Worm (Caenorhabditis elegans) whole organism, young adult: ENCODE data around the gene icln-1.
"Not testable (repeated sequence)": the region's sequence is repeated elsewhere in the genome, so short reads cannot be mapped to it uniquely, and the experiment has no call there.

Experiments
- B0336.3 ChIP-seq: fragments of 200-800 bp; sonication (Bioruptor generic); IDR thresholded peaks from 2 replicates; pipeline ENCODE4 v1.3.6; 2022; ENCODE audit warnings: missing genetic modification characterization, missing compliant biosample characterization
- C06A6.2 ChIP-seq: fragments of 200-800 bp; sonication (Bioruptor generic); conservative IDR thresholded peaks from 2 replicates; pipeline ENCODE4 v1.3.6; 2022; ENCODE audit warnings: missing genetic modification characterization, missing compliant biosample characterization
- D2030.7 ChIP-seq: fragments of 200-800 bp; sonication (Bioruptor generic); IDR thresholded peaks from 2 replicates; pipeline ENCODE4 v1.3.6; 2022; ENCODE audit warnings: missing genetic modification reagents, missing genetic modification characterization, missing compliant biosample characterization
- F33H1.4 ChIP-seq: fragments of 200-800 bp; sonication (Bioruptor generic); IDR thresholded peaks from 2 replicates; pipeline ENCODE4 v1.3.6; 2022; ENCODE audit warnings: missing genetic modification reagents, missing genetic modification characterization, missing compliant biosample characterization
- F49E8.2 ChIP-seq: sonication (generic microtip); optimal IDR thresholded peaks from 3 replicates; lab custom pipeline; 2017; ENCODE audit warnings: missing genetic modification characterization, mild to moderate bottlenecking, missing compliant biosample characterization, antibody characterized with exemption, moderate library complexity; ENCODE audit not compliant: insufficient read depth
- Y79H2A.3 ChIP-seq: fragments of 200-800 bp; sonication (Bioruptor generic); conservative IDR thresholded peaks from 2 replicates; pipeline ENCODE4 v1.3.6; 2022; ENCODE audit warnings: missing genetic modification reagents, missing genetic modification characterization, missing compliant biosample characterization
- Y95B8A.8 ChIP-seq: fragments of 200-800 bp; sonication (Bioruptor generic); IDR thresholded peaks from 2 replicates; pipeline ENCODE4 v1.3.6; 2022; ENCODE audit warnings: missing genetic modification reagents, missing genetic modification characterization, missing compliant biosample characterization
- ZK185.1 ChIP-seq: sonication (generic microtip); optimal IDR thresholded peaks from 2 replicates; lab custom pipeline; 2016; ENCODE audit warnings: mild to moderate bottlenecking, missing genetic modification characterization, missing compliant biosample characterization; ENCODE audit not compliant: poor library complexity, severe bottlenecking
- attf-6 ChIP-seq: fragments of 200-800 bp; sonication (Bioruptor generic); IDR thresholded peaks from 2 replicates; pipeline ENCODE4 v1.3.6; 2022; ENCODE audit warnings: missing genetic modification reagents, missing genetic modification characterization, missing compliant biosample characterization
- cebp-1 ChIP-seq, 2 experiments: fragments of 200-800 bp in 1 of 2; sonication (Bioruptor generic) in 1 of 2; sonication (generic microtip) in 1 of 2; IDR thresholded peaks in 1 of 2; optimal IDR thresholded peaks in 1 of 2; 2 replicates each; pipeline versions ENCODE4 v1.3.6 to Lab custom; 2017 to 2022; ENCODE audit warnings: missing compliant biosample characterization in 2 of 2, missing genetic modification characterization in 2 of 2, mild to moderate bottlenecking in 1 of 2, missing genetic modification reagents in 1 of 2, moderate library complexity in 1 of 2
- ceh-91 ChIP-seq: fragments of 200-800 bp; sonication (Bioruptor generic); IDR thresholded peaks from 2 replicates; pipeline ENCODE4 v1.3.6; 2022; ENCODE audit warnings: missing genetic modification reagents, missing genetic modification characterization, missing compliant biosample characterization
- dox-1 ChIP-seq: fragments of 200-800 bp; sonication (Bioruptor generic); IDR thresholded peaks from 2 replicates; pipeline ENCODE4 v1.3.6; 2022; ENCODE audit warnings: missing genetic modification reagents, missing genetic modification characterization, missing compliant biosample characterization
- efl-1 ChIP-seq: fragments of 150-350 bp; optimal IDR thresholded peaks from 2 replicates; lab custom pipeline; 2014; ENCODE audit warnings: missing biosample characterization, missing genetic modification reagents, missing genetic modification characterization
- egrh-3 ChIP-seq: fragments of 200-800 bp; sonication (Bioruptor generic); IDR thresholded peaks from 2 replicates; pipeline ENCODE4 v1.3.6; 2022; ENCODE audit warnings: missing genetic modification reagents, missing genetic modification characterization, missing compliant biosample characterization
- hmg-1.2 ChIP-seq: fragments of 200-800 bp; sonication (Bioruptor generic); IDR thresholded peaks from 2 replicates; pipeline ENCODE4 v1.3.6; 2022; ENCODE audit warnings: missing genetic modification reagents, missing genetic modification characterization, missing compliant biosample characterization
- hmg-20 ChIP-seq: fragments of 200-800 bp; sonication (Bioruptor generic); IDR thresholded peaks from 2 replicates; pipeline ENCODE4 v1.3.6; 2022; ENCODE audit warnings: missing genetic modification reagents, missing genetic modification characterization, missing compliant biosample characterization
- hsf-1 ChIP-seq: fragments of 200-800 bp; sonication (Bioruptor generic); IDR thresholded peaks from 2 replicates; pipeline ENCODE4 v1.3.6; 2022; ENCODE audit warnings: missing genetic modification reagents, missing genetic modification characterization, missing compliant biosample characterization
- lin-54 ChIP-seq: fragments of 200-800 bp; sonication (Bioruptor generic); optimal IDR thresholded peaks from 2 replicates; lab custom pipeline; 2018; ENCODE audit warnings: mild to moderate bottlenecking, missing genetic modification characterization, missing compliant biosample characterization
- lir-1 ChIP-seq: fragments of 200-800 bp; sonication (Bioruptor generic); conservative IDR thresholded peaks from 2 replicates; pipeline ENCODE4 v1.3.6; 2022; ENCODE audit warnings: missing genetic modification reagents, missing genetic modification characterization, missing compliant biosample characterization
- lsl-1 ChIP-seq: fragments of 200-800 bp; sonication (Bioruptor generic); optimal IDR thresholded peaks from 2 replicates; lab custom pipeline; 2018; ENCODE audit warnings: mild to moderate bottlenecking, missing genetic modification characterization, moderate library complexity, missing compliant biosample characterization
- madf-3 ChIP-seq: fragments of 200-800 bp; sonication (Bioruptor generic); IDR thresholded peaks from 2 replicates; pipeline ENCODE4 v1.3.6; 2022; ENCODE audit warnings: missing genetic modification reagents, missing genetic modification characterization, missing compliant biosample characterization
- madf-6 ChIP-seq: fragments of 200-800 bp; sonication (Bioruptor generic); IDR thresholded peaks from 2 replicates; pipeline ENCODE4 v1.3.6; 2022; ENCODE audit warnings: missing genetic modification reagents, missing genetic modification characterization, missing compliant biosample characterization
- nfyb-1 ChIP-seq: fragments of 200-800 bp; sonication (Bioruptor generic); IDR thresholded peaks from 2 replicates; pipeline ENCODE4 v1.3.6; 2022; ENCODE audit warnings: missing genetic modification reagents, missing genetic modification characterization, missing compliant biosample characterization
- pbrm-1 ChIP-seq: fragments of 200-800 bp; sonication (Bioruptor generic); IDR thresholded peaks from 2 replicates; pipeline ENCODE4 v1.3.6; 2022; ENCODE audit warnings: missing genetic modification reagents, missing genetic modification characterization, missing compliant biosample characterization
- rcor-1 ChIP-seq: fragments of 200-800 bp; sonication (Bioruptor generic); IDR thresholded peaks from 2 replicates; pipeline ENCODE4 v1.3.6; 2022; ENCODE audit warnings: missing genetic modification reagents, missing genetic modification characterization, missing compliant biosample characterization
- rpc-1 ChIP-seq, 2 experiments: fragments of 150-350 bp in 1 of 2; sonication (generic microtip) in 1 of 2; optimal IDR thresholded peaks; 2 replicates each; lab custom pipeline; 2014 to 2018; ENCODE audit warnings: missing biosample characterization in 1 of 2, missing genetic modification characterization in 1 of 2, missing genetic modification reagents in 1 of 2, missing genotype in 1 of 2
- snpc-1.1 ChIP-seq: sonication (generic microtip); optimal IDR thresholded peaks from 2 replicates; lab custom pipeline; 2017; ENCODE audit warnings: missing genetic modification characterization, mild to moderate bottlenecking, missing compliant biosample characterization, antibody characterized with exemption, moderate library complexity, missing genotype, missing genetic modification reagents; ENCODE audit not compliant: insufficient read depth
- snpc-4 ChIP-seq, 5 experiments: fragments of 150-350 bp in 1 of 5; sonication (generic microtip) in 4 of 5; optimal IDR thresholded peaks; 2 replicates each; lab custom pipeline; 2014 to 2018; ENCODE audit warnings: missing genetic modification characterization in 5 of 5, missing biosample characterization in 3 of 5, antibody characterized with exemption in 2 of 5, mild to moderate bottlenecking in 2 of 5, missing compliant biosample characterization in 2 of 5, missing genotype in 2 of 5, moderate library complexity in 2 of 5, missing genetic modification reagents in 1 of 5
- tbp1 ChIP-seq: fragments of 200-800 bp; sonication (Bioruptor generic); optimal IDR thresholded peaks from 2 replicates; lab custom pipeline; 2018; ENCODE audit warnings: mild to moderate bottlenecking, missing genetic modification characterization, missing compliant biosample characterization
- ztf-28 ChIP-seq: fragments of 200-800 bp; sonication (Bioruptor generic); IDR thresholded peaks from 2 replicates; pipeline ENCODE4 v1.3.6; 2022; ENCODE audit warnings: missing genetic modification reagents, missing genetic modification characterization, missing compliant biosample characterization

The icln-1 gene

DNA sequence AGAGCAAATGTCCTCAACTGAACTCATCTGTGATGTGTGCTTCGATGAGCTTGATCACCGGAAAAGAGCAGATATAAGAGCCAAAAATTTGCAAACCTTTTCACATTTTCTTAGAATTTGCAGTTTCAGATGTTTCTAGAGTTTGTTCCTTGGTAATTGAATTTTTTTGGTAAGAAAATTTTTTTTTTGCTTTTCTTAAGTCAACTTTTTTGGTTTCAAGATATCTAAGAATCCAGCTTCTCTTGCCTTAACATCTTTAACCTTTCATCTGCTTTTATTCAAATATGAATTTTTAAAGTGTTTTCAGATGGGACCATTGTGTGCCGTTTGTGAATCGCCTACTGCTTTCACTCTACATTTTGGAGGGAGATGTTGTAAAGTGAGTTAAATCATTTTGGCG is 25.8 kb downstream of the icln-1 start, which contains the start of gene nhr-11 (continued):
- no peak for TF ChIP-seq hmg-20
- TF ChIP-seq lir-1 (GFP tag; lab: Robert Waterston, UW): no peak
- no peak for TF ChIP-seq C06A6.2

DNA sequence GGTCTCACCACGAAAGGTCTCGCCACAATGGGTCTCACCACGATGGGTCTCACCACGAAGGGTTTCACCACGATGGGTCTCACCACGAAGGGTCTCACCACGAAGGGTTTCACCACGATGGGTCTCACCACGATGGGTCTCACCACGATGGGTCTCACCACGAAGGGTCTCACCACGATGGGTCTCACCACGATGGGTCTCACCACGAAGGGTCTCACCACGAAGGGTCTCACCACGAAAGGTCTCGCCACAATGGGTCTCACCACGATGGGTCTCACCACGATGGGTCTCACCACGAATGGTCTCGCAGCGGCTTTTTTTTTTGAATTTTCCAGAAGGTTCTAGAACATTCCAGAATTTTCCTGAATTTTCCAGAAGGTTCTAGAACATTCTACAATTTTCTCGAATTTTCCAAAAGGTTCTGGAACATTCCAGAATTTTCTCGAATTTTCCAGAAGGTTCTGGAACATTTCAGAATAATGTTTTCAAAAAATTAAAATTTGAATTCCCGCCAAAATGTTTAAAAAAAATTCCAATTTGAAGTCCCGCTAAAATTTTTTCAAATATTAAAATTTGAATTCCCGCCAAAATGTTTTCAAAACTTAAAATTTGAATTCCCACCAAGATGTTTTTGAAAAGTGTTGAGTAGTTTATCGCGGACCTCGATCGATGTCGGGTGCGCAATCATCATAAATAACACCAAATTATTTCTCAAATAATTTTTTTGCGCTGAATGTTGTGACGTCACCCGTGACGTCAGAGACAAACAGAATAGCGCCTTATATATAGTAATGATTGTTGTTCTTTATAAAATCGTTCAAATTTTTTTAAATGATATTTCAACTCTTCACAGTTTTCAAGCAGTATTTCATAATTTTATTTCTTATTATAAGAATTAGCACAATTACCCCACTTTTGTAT is 27.9 kb downstream of the icln-1 start:
- TF ChIP-seq F33H1.4 (GFP tag; lab: Robert Waterston, UW) (peak; percentile 68), rpc-1 (optimal IDR thresholded peaks at IDR 0.05; lab: Kevin White, UChicago) (peak; percentile 27), Y95B8A.8 (GFP tag; lab: Robert Waterston, UW) (0 out of 2 replicates have a peak, but pooled peaks have one; percentile 55), lsl-1 (GFP tag; lab: Kevin White, UChicago) (peak; percentile 26), snpc-4 (tag; optimal IDR thresholded peaks at IDR 0.05; lab: Kevin White, UChicago) (peak in 3 of 4 experiments; percentile 51 to 88 (median 61)), F49E8.2 (peak; percentile 7), pbrm-1 (GFP tag; lab: Robert Waterston, UW) (peak; percentile 91), rcor-1 (GFP tag; lab: Robert Waterston, UW) (peak; percentile 19; the same call in 1 of the 2 replicates), hsf-1 (GFP tag; lab: Robert Waterston, UW) (peak; percentile 98), hmg-1.2 (GFP tag; lab: Robert Waterston, UW) (peak; percentile 65), ztf-28 (GFP tag; lab: Robert Waterston, UW) (peak; percentile 13; the same call in 1 of the 2 replicates), efl-1 (GFP tag; lab: Kevin White, UChicago) (peak; percentile 20), snpc-1.1 (peak; percentile 55), hmg-20 (0 out of 2 replicates have a peak, but pooled peaks have one; percentile 6), Y79H2A.3 (GFP tag; lab: Robert Waterston, UW) (0 out of 2 replicates have a peak, but pooled peaks have one; percentile 9), madf-6 (GFP tag; lab: Robert Waterston, UW) (peak; percentile 49), madf-3 (0 out of 2 replicates have a peak, but pooled peaks have one; percentile 14), egrh-3 (GFP tag; lab: Robert Waterston, UW) (peak; percentile 17; the same call in 1 of the 2 replicates), D2030.7 (peak; percentile 51), nfyb-1 (GFP tag; lab: Robert Waterston, UW) (0 out of 2 replicates have a peak, but pooled peaks have one; percentile 20), lin-54 (GFP tag; lab: Kevin White, UChicago) (peak; percentile 74), B0336.3 (GFP tag; lab: Robert Waterston, UW) (0 out of 2 replicates have a peak, but pooled peaks have one; percentile 26), ceh-91 (GFP tag; lab: Robert Waterston, UW) (0 out of 2 replicates have a peak, but pooled peaks have one; percentile 14), attf-6 (GFP tag; lab: Robert Waterston, UW) (peak; percentile 92), tbp1 (GFP tag; lab: Kevin White, UChicago) (peak; percentile 15), dox-1 (GFP tag; lab: Robert Waterston, UW) (peak; percentile 70)
- not testable (repeated sequence) for TF ChIP-seq rpc-1 (tag; optimal IDR thresholded peaks at IDR 0.05; lab: Kevin White, UChicago); snpc-4 (GFP tag; optimal IDR thresholded peaks at IDR 0.05; lab: Kevin White, UChicago)

DNA sequence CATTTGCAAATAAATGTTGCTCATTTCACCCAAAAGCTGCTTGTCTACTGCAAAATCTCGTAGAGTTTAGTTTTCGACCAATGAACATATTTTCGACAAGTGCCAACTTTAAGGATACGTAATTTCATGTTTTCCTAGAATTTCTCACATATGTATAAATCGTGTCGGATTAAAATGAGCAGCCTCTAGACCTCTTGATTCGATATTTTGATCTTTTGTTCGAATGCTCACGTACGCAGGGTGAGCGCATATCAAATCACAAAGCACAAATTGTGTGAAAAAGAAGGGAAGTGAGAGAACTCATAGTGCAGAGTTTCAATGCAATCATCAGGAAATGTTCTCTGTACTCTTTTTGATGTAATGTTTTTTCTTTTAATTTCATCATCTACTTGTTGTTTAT is 31.9 kb downstream of the icln-1 start:
- TF ChIP-seq ZK185.1 (no peak), cebp-1 (GFP tag; IDR thresholded peaks at IDR 0.05; lab: Robert Waterston, UW) (no peak), cebp-1 (tag; optimal IDR thresholded peaks at IDR 0.05; lab: Kevin White, UChicago) (peak; percentile 25)
